Worm (Caenorhabditis elegans) whole organism, L4 larva: ENCODE data around the gene C39D10.8.

ENCODE experiments used
- D1046.2 ChIP-seq: fragments of 200-800 bp; sonication (Bioruptor generic); IDR thresholded peaks from 2 replicates; pipeline ENCODE4 v1.3.6; 2022; ENCODE audit warnings: missing genetic modification characterization, missing compliant biosample characterization
- aly-2 ChIP-seq: sonication (generic microtip); optimal IDR thresholded peaks from 2 replicates; lab custom pipeline; 2018; ENCODE audit warnings: missing biosample characterization, missing genetic modification characterization
- ceh-20 ChIP-seq: fragments of 200-800 bp; sonication (Bioruptor generic); IDR thresholded peaks from 2 replicates; pipeline ENCODE4 v1.3.6; 2022; ENCODE audit warnings: missing genetic modification reagents, missing genetic modification characterization, missing compliant biosample characterization
- cey-2 ChIP-seq: sonication (generic microtip); optimal IDR thresholded peaks from 3 replicates; lab custom pipeline; 2017; ENCODE audit warnings: missing genetic modification characterization, mild to moderate bottlenecking, missing compliant biosample characterization, antibody characterized with exemption, borderline replicate concordance; ENCODE audit not compliant: insufficient read depth
- fos-1 ChIP-seq: fragments of 150-350 bp; optimal IDR thresholded peaks from 2 replicates; lab custom pipeline; 2014; ENCODE audit warnings: missing biosample characterization, missing genetic modification characterization
- hlh-30 ChIP-seq: sonication (generic microtip); optimal IDR thresholded peaks from 2 replicates; lab custom pipeline; 2017; ENCODE audit warnings: antibody characterized with exemption, mild to moderate bottlenecking, missing genetic modification characterization, missing compliant biosample characterization; ENCODE audit not compliant: insufficient read depth
- lin-38 ChIP-seq: fragments of 200-800 bp; sonication (Bioruptor generic); IDR thresholded peaks from 2 replicates; pipeline ENCODE4 v1.3.6; 2022; ENCODE audit warnings: missing genetic modification reagents, missing genetic modification characterization, missing compliant biosample characterization
- mep-1 ChIP-seq: fragments of 150-350 bp; sonication (generic microtip); optimal IDR thresholded peaks from 3 replicates; lab custom pipeline; 2014; ENCODE audit warnings: missing biosample characterization, missing genetic modification characterization
- mxl-3 ChIP-seq: fragments of 200-800 bp; sonication (Bioruptor generic); optimal IDR thresholded peaks from 2 replicates; lab custom pipeline; 2018; ENCODE audit warnings: mild to moderate bottlenecking, missing genetic modification characterization, missing compliant biosample characterization
- nhr-11 ChIP-seq: fragments of 150-350 bp; optimal IDR thresholded peaks from 2 replicates; lab custom pipeline; 2014; ENCODE audit warnings: missing biosample characterization, missing genetic modification characterization
- nhr-41 ChIP-seq: fragments of 200-800 bp; sonication (Bioruptor generic); IDR thresholded peaks from 2 replicates; pipeline ENCODE4 v1.3.6; 2022; ENCODE audit warnings: missing genetic modification reagents, missing genetic modification characterization, missing compliant biosample characterization
- nhr-76 ChIP-seq: fragments of 150-350 bp; optimal IDR thresholded peaks from 2 replicates; lab custom pipeline; 2014; ENCODE audit warnings: missing biosample characterization, missing genetic modification characterization
- pha-4 ChIP-seq, 2 experiments: fragments of 150-350 bp in 1 of 2; fragments of 200-800 bp in 1 of 2; sonication (Bioruptor generic) in 1 of 2; IDR thresholded peaks in 1 of 2; optimal IDR thresholded peaks in 1 of 2; 2 replicates each; pipeline versions ENCODE4 v1.3.6 to Lab custom; 2014 to 2022; ENCODE audit warnings: missing genetic modification characterization in 2 of 2, missing genetic modification reagents in 2 of 2, missing biosample characterization in 1 of 2, missing compliant biosample characterization in 1 of 2

- TF ChIP-seq nhr-41 (no peak), mxl-3 (GFP tag; lab: Kevin White, UChicago) (no peak), hlh-30 (no peak), D1046.2 (GFP tag; lab: Robert Waterston, UW) (no peak), nhr-76 (no peak), pha-4 (GFP tag; IDR thresholded peaks at IDR 0.05; lab: Robert Waterston, UW) (no peak), pha-4 (tag; optimal IDR thresholded peaks at IDR 0.05; lab: Kevin White, UChicago) (no peak), mep-1 (tag; lab: Kevin White, UChicago) (no peak), lin-38 (no peak), cey-2 (tag; lab: Kevin White, UChicago) (no peak), nhr-11 (tag; lab: Kevin White, UChicago) (no peak), ceh-20 (GFP tag; lab: Robert Waterston, UW) (no peak), aly-2 (tag; lab: Kevin White, UChicago) (no peak), fos-1 (tag; lab: Kevin White, UChicago) (no peak)
Observed at ce11 chrX:7867307-7867706, 13.4 kb downstream of the C39D10.8 start.
